Worm (Caenorhabditis elegans) whole organism, early embryonic: Measurements from ENCODE around the gene mcm-3.

ENCODE experiments used
- aly-1 ChIP-seq: sonication (generic microtip); optimal IDR thresholded peaks from 2 replicates; lab custom pipeline; 2016; ENCODE audit warnings: missing genetic modification characterization, missing compliant biosample characterization
- ama-1 ChIP-seq: fragments of 150-350 bp; optimal IDR thresholded peaks from 2 replicates; lab custom pipeline; 2014
- ets-7 ChIP-seq: sonication (generic microtip); optimal IDR thresholded peaks from 2 replicates; lab custom pipeline; 2016; ENCODE audit warnings: missing genotype, missing genetic modification characterization, missing compliant biosample characterization
- flt-1 ChIP-seq: fragments of 200-800 bp; sonication (Bioruptor generic); IDR thresholded peaks from 2 replicates; pipeline ENCODE4 v1.3.6; 2022; ENCODE audit warnings: missing genetic modification characterization, missing compliant biosample characterization
- sea-1 ChIP-seq: fragments of 200-800 bp; sonication (Bioruptor generic); conservative IDR thresholded peaks from 2 replicates; pipeline ENCODE4 v1.3.6; 2022; ENCODE audit warnings: missing genetic modification characterization, missing compliant biosample characterization
- tbx-37 ChIP-seq: fragments of 200-800 bp; sonication (Bioruptor generic); conservative IDR thresholded peaks from 2 replicates; pipeline ENCODE4 v1.3.6; 2022; ENCODE audit warnings: missing genetic modification reagents, missing genetic modification characterization, missing compliant biosample characterization
- tra-4 ChIP-seq: sonication (generic microtip); optimal IDR thresholded peaks from 2 replicates; lab custom pipeline; 2017; ENCODE audit warnings: missing genetic modification characterization, missing compliant biosample characterization

DNA sequence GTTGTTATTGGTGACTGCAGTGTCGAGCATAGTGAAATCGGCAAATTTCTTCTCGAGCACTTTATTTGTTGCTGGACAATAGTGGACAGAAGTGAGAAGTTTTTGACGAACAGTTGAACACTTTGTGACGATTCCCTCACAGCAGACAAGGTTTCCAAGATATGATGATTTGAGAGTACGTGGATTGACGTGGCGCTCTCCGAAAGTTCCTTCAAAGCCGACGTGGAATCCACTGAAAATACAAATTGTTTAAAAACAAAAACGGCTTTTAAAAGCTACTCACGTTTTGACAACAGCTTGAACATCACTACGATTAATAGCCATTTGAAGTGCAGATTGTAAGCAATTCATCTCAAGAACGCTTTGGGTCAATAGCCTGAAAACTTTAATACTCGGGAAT is 434 bp downstream of the mcm-3 start:
- TF ChIP-seq ama-1 (lab: Kevin White, UChicago) (no peak), flt-1 (no peak), tbx-37 (no peak), sea-1 (GFP tag; lab: Robert Waterston, UW) (no peak), aly-1 (tag; lab: Kevin White, UChicago) (no peak), ets-7 (tag; lab: Kevin White, UChicago) (no peak), tra-4 (no peak)
